Worm (Caenorhabditis elegans): ENCODE results near the gene R105.5.

R105.5 gene

ce11 chrIV:4660151-4661041, 24.3 kb downstream of the R105.5 start, which contains the start of the genes F29B9.11 and jmjd-1.2:
Gene F29B9.11 (minus strand): TSS chrIV:4660201.
Gene jmjd-1.2 (plus strand): TSS chrIV:4660991.
- TF ChIP-seq ref-1 (GFP tag; conservative IDR thresholded peaks at IDR 0.05) (no peak), cog-1 (tag; optimal IDR thresholded peaks at IDR 0.05) (peak; percentile 88), ztf-29 (GFP tag; IDR thresholded peaks at IDR 0.05) (peak; percentile 57; the same call in 1 of the 2 replicates), flt-1 (GFP tag; IDR thresholded peaks at IDR 0.05) (peak; percentile 86), tab-1 (GFP tag; IDR thresholded peaks at IDR 0.05) (no peak), ztf-23 (GFP tag; IDR thresholded peaks at IDR 0.05) (peak; percentile 84), T22C8.4 (GFP tag; IDR thresholded peaks at IDR 0.05) (peak; percentile 41; the same call in 1 of the 2 replicates), klf-2 (GFP tag; conservative IDR thresholded peaks at IDR 0.05) (0 out of 2 replicates have a peak, but pooled peaks have one; percentile 24), med-1 (GFP tag; optimal IDR thresholded peaks at IDR 0.05; ENCODE audit: insufficient read depth) (no peak)

ce11 chrIV:4665079-4665478, 29.0 kb downstream of the R105.5 start, which contains the start of gene F29B9.1:
Gene F29B9.1 (plus strand): TSS chrIV:4665379.
- no peak for TF ChIP-seq T22C8.4 (GFP tag; IDR thresholded peaks at IDR 0.05)
- TF ChIP-seq ztf-23 (GFP tag; IDR thresholded peaks at IDR 0.05): no peak
- TF ChIP-seq ref-1 (GFP tag; conservative IDR thresholded peaks at IDR 0.05): no peak
- no peak for TF ChIP-seq med-1 (GFP tag; optimal IDR thresholded peaks at IDR 0.05; ENCODE audit: insufficient read depth)
- no peak for TF ChIP-seq ztf-29 (GFP tag; IDR thresholded peaks at IDR 0.05)
- no peak for TF ChIP-seq flt-1 (GFP tag; IDR thresholded peaks at IDR 0.05)
- no peak for TF ChIP-seq cog-1 (tag; optimal IDR thresholded peaks at IDR 0.05)
- TF ChIP-seq tab-1 (GFP tag; IDR thresholded peaks at IDR 0.05): no peak
- TF ChIP-seq klf-2 (GFP tag; conservative IDR thresholded peaks at IDR 0.05): no peak

ce11 chrIV:4667383-4667782, 31.3 kb downstream of the R105.5 start:
- TF ChIP-seq ztf-23 (GFP tag; IDR thresholded peaks at IDR 0.05): no peak
- TF ChIP-seq ztf-29 (GFP tag; IDR thresholded peaks at IDR 0.05): no peak
- no peak for TF ChIP-seq klf-2 (GFP tag; conservative IDR thresholded peaks at IDR 0.05)
- no peak for TF ChIP-seq T22C8.4 (GFP tag; IDR thresholded peaks at IDR 0.05)
- TF ChIP-seq flt-1 (GFP tag; IDR thresholded peaks at IDR 0.05): no peak
- TF ChIP-seq tab-1 (GFP tag; IDR thresholded peaks at IDR 0.05): no peak
- TF ChIP-seq cog-1 (tag; optimal IDR thresholded peaks at IDR 0.05): no peak

- TF ChIP-seq flt-1 (GFP tag; IDR thresholded peaks at IDR 0.05): no peak
- no peak for TF ChIP-seq ref-1 (GFP tag; conservative IDR thresholded peaks at IDR 0.05)
- no peak for TF ChIP-seq klf-2 (GFP tag; conservative IDR thresholded peaks at IDR 0.05)
- no peak for TF ChIP-seq cog-1 (tag; optimal IDR thresholded peaks at IDR 0.05)
- no peak for TF ChIP-seq ztf-29 (GFP tag; IDR thresholded peaks at IDR 0.05)
- no peak for TF ChIP-seq tab-1 (GFP tag; IDR thresholded peaks at IDR 0.05)
- no peak for TF ChIP-seq ztf-23 (GFP tag; IDR thresholded peaks at IDR 0.05)
- TF ChIP-seq T22C8.4 (GFP tag; IDR thresholded peaks at IDR 0.05): no peak
- no peak for TF ChIP-seq med-1 (GFP tag; optimal IDR thresholded peaks at IDR 0.05; ENCODE audit: insufficient read depth)
Observed at ce11 chrIV:4667835-4668234, 31.7 kb downstream of the R105.5 start.

ce11 chrIV:4669242-4669641, 33.1 kb downstream of the R105.5 start, which contains the start of gene F29B9.12:
Gene F29B9.12 (plus strand): TSS chrIV:4669542.
- TF ChIP-seq cog-1 (tag; optimal IDR thresholded peaks at IDR 0.05): no peak
- no peak for TF ChIP-seq ztf-23 (GFP tag; IDR thresholded peaks at IDR 0.05)

ce11 chrIV:4673332-4673731, 37.2 kb downstream of the R105.5 start:
- TF ChIP-seq klf-2 (GFP tag; conservative IDR thresholded peaks at IDR 0.05): no peak
- no peak for TF ChIP-seq flt-1 (GFP tag; IDR thresholded peaks at IDR 0.05)
- no peak for TF ChIP-seq med-1 (GFP tag; optimal IDR thresholded peaks at IDR 0.05; ENCODE audit: insufficient read depth)
- TF ChIP-seq ztf-29 (GFP tag; IDR thresholded peaks at IDR 0.05): no peak
- TF ChIP-seq tab-1 (GFP tag; IDR thresholded peaks at IDR 0.05): no peak
- no peak for TF ChIP-seq cog-1 (tag; optimal IDR thresholded peaks at IDR 0.05)
- no peak for TF ChIP-seq ref-1 (GFP tag; conservative IDR thresholded peaks at IDR 0.05)

- TF ChIP-seq tab-1 (GFP tag; IDR thresholded peaks at IDR 0.05): no peak
- no peak for TF ChIP-seq klf-2 (GFP tag; conservative IDR thresholded peaks at IDR 0.05)
- no peak for TF ChIP-seq flt-1 (GFP tag; IDR thresholded peaks at IDR 0.05)
- TF ChIP-seq T22C8.4 (GFP tag; IDR thresholded peaks at IDR 0.05): no peak
- TF ChIP-seq ztf-29 (GFP tag; IDR thresholded peaks at IDR 0.05): no peak
- TF ChIP-seq med-1 (GFP tag; optimal IDR thresholded peaks at IDR 0.05; ENCODE audit: insufficient read depth): no peak
- no peak for TF ChIP-seq ref-1 (GFP tag; conservative IDR thresholded peaks at IDR 0.05)
- TF ChIP-seq ztf-23 (GFP tag; IDR thresholded peaks at IDR 0.05): no peak
- TF ChIP-seq cog-1 (tag; optimal IDR thresholded peaks at IDR 0.05): no peak
Observed at ce11 chrIV:4674322-4674721, 38.2 kb downstream of the R105.5 start.

- no peak for TF ChIP-seq flt-1 (GFP tag; IDR thresholded peaks at IDR 0.05)
- TF ChIP-seq ztf-23 (GFP tag; IDR thresholded peaks at IDR 0.05): no peak
Observed at ce11 chrIV:4678718-4679117, 42.6 kb downstream of the R105.5 start, which contains the start of gene kin-36. Gene kin-36 (plus strand): TSS chrIV:4679018.

- TF ChIP-seq ztf-23 (GFP tag; IDR thresholded peaks at IDR 0.05): no peak
- no peak for TF ChIP-seq cog-1 (tag; optimal IDR thresholded peaks at IDR 0.05)
- no peak for TF ChIP-seq flt-1 (GFP tag; IDR thresholded peaks at IDR 0.05)
- TF ChIP-seq T22C8.4 (GFP tag; IDR thresholded peaks at IDR 0.05): no peak
Observed at ce11 chrIV:4683149-4683548, 47.0 kb downstream of the R105.5 start.

ce11 chrIV:4686291-4686830, 50.3 kb downstream of the R105.5 start:
- TF ChIP-seq cog-1 (tag; optimal IDR thresholded peaks at IDR 0.05): no peak
- TF ChIP-seq tab-1 (GFP tag; IDR thresholded peaks at IDR 0.05): no peak
- no peak for TF ChIP-seq ztf-29 (GFP tag; IDR thresholded peaks at IDR 0.05)
- TF ChIP-seq klf-2 (GFP tag; conservative IDR thresholded peaks at IDR 0.05): no peak
- no peak for TF ChIP-seq med-1 (GFP tag; optimal IDR thresholded peaks at IDR 0.05; ENCODE audit: insufficient read depth)
- no peak for TF ChIP-seq ztf-23 (GFP tag; IDR thresholded peaks at IDR 0.05)
- no peak for TF ChIP-seq T22C8.4 (GFP tag; IDR thresholded peaks at IDR 0.05)
- no peak for TF ChIP-seq ref-1 (GFP tag; conservative IDR thresholded peaks at IDR 0.05)
- no peak for TF ChIP-seq flt-1 (GFP tag; IDR thresholded peaks at IDR 0.05)
